Fruit fly (Drosophila melanogaster) whole organism, embryonic: ENCODE measurements around the gene Nca.

Source experiments
- ATbp ChIP-seq: fragments of 200-800 bp; sonication (Bioruptor generic); optimal IDR thresholded peaks from 2 replicates; lab custom pipeline; 2017; ENCODE audit warnings: missing biosample characterization, mild to moderate bottlenecking, missing genetic modification characterization, missing genetic modification reagents
- Aef1 ChIP-seq: fragments of 200-800 bp; sonication (Bioruptor generic); IDR thresholded peaks from 3 replicates; pipeline ENCODE4 v1.3.6; 2022; ENCODE audit warnings: missing biosample characterization, missing genetic modification characterization
- Bgb ChIP-seq: fragments of 200-800 bp; sonication (Bioruptor generic); IDR thresholded peaks from 2 replicates; pipeline ENCODE4 v1.3.6; 2022; ENCODE audit warnings: missing biosample characterization, missing genetic modification characterization; ENCODE audit not compliant: partially characterized antibody
- CG13296 ChIP-seq: fragments of 200-800 bp; sonication (Bioruptor generic); optimal IDR thresholded peaks from 3 replicates; lab custom pipeline; 2018; ENCODE audit warnings: missing biosample characterization, mild to moderate bottlenecking, missing genetic modification characterization
- CG13624 ChIP-seq: fragments of 200-800 bp; sonication (Bioruptor generic); optimal IDR thresholded peaks from 2 replicates; lab custom pipeline; 2016; ENCODE audit warnings: missing biosample characterization, missing genetic modification characterization
- CG14860 ChIP-seq: fragments of 200-800 bp; sonication (Bioruptor generic); IDR thresholded peaks from 3 replicates; pipeline ENCODE4 v1.3.6; 2022; ENCODE audit warnings: missing biosample characterization, missing genetic modification characterization; ENCODE audit not compliant: partially characterized antibody
- CG15011 ChIP-seq: fragments of 200-800 bp; sonication (Bioruptor generic); optimal IDR thresholded peaks from 3 replicates; lab custom pipeline; 2018; ENCODE audit warnings: missing biosample characterization, mild to moderate bottlenecking, missing genetic modification characterization
- CG17385 ChIP-seq: fragments of 200-800 bp; sonication (Bioruptor generic); optimal IDR thresholded peaks from 3 replicates; lab custom pipeline; 2018; ENCODE audit warnings: missing biosample characterization, mild to moderate bottlenecking, missing genetic modification characterization
- CG31224 ChIP-seq: fragments of 200-800 bp; sonication (Bioruptor generic); IDR thresholded peaks from 2 replicates; pipeline ENCODE4 v1.3.6; 2022; ENCODE audit warnings: missing biosample characterization, missing genetic modification characterization
- CG3407 ChIP-seq: fragments of 200-800 bp; sonication (Bioruptor generic); optimal IDR thresholded peaks from 2 replicates; lab custom pipeline; 2018; ENCODE audit warnings: missing biosample characterization, mild to moderate bottlenecking, missing genetic modification characterization
- CG34376 ChIP-seq: fragments of 200-800 bp; sonication (Bioruptor generic); optimal IDR thresholded peaks from 2 replicates; lab custom pipeline; 2018; ENCODE audit warnings: missing biosample characterization, mild to moderate bottlenecking, missing genetic modification characterization
- CG4617 ChIP-seq: fragments of 200-800 bp; sonication (Bioruptor generic); optimal IDR thresholded peaks from 3 replicates; lab custom pipeline; 2016; ENCODE audit warnings: missing biosample characterization, missing genetic modification characterization, borderline replicate concordance
- CG4820 ChIP-seq: fragments of 200-800 bp; sonication (Bioruptor generic); optimal IDR thresholded peaks from 3 replicates; lab custom pipeline; 2016; ENCODE audit warnings: missing biosample characterization, missing genetic modification characterization
- CG7963 ChIP-seq: fragments of 200-800 bp; sonication (Bioruptor generic); IDR thresholded peaks from 3 replicates; pipeline ENCODE4 v1.3.6; 2022; ENCODE audit warnings: missing biosample characterization, missing genetic modification characterization; ENCODE audit not compliant: partially characterized antibody
- CG8359 ChIP-seq: fragments of 200-800 bp; sonication (Bioruptor generic); optimal IDR thresholded peaks from 2 replicates; lab custom pipeline; 2017; ENCODE audit warnings: missing biosample characterization, mild to moderate bottlenecking, missing genetic modification characterization, borderline replicate concordance
- Camta ChIP-seq: fragments of 200-800 bp; sonication (Bioruptor generic); optimal IDR thresholded peaks from 2 replicates; lab custom pipeline; 2016; ENCODE audit warnings: missing biosample characterization, missing genetic modification characterization
- Dad ChIP-seq: fragments of 200-800 bp; sonication (Bioruptor generic); optimal IDR thresholded peaks from 3 replicates; lab custom pipeline; 2016; ENCODE audit warnings: missing biosample characterization, missing genetic modification characterization
- Ets97D ChIP-seq: fragments of 200-800 bp; sonication (Bioruptor generic); optimal IDR thresholded peaks from 3 replicates; lab custom pipeline; 2016; ENCODE audit warnings: missing biosample characterization, missing genetic modification characterization
- Hr51 ChIP-seq, 2 experiments: fragments of 200-800 bp; sonication (Bioruptor generic); optimal IDR thresholded peaks; 2 replicates in 1 of 2; 3 replicates in 1 of 2; lab custom pipeline; 2016 to 2018; ENCODE audit warnings: missing biosample characterization in 2 of 2, missing genetic modification characterization in 2 of 2, mild to moderate bottlenecking in 1 of 2, moderate library complexity in 1 of 2
- Oaz ChIP-seq: fragments of 200-800 bp; sonication (Bioruptor generic); IDR thresholded peaks from 2 replicates; pipeline ENCODE4 v1.3.6; 2022; ENCODE audit warnings: missing biosample characterization, missing genetic modification characterization
- Oli ChIP-seq: fragments of 200-800 bp; sonication (Bioruptor generic); optimal IDR thresholded peaks from 2 replicates; lab custom pipeline; 2018; ENCODE audit warnings: missing biosample characterization, mild to moderate bottlenecking, missing genetic modification characterization, moderate library complexity
- Rx ChIP-seq: fragments of 200-800 bp; sonication (Bioruptor generic); IDR thresholded peaks from 2 replicates; pipeline ENCODE4 v1.3.6; 2022; ENCODE audit warnings: missing biosample characterization, missing genetic modification characterization
- Ssrp ChIP-seq: fragments of 200-800 bp; sonication (Bioruptor generic); optimal IDR thresholded peaks from 2 replicates; lab custom pipeline; 2018; ENCODE audit warnings: missing biosample characterization, mild to moderate bottlenecking, missing genetic modification characterization, moderate library complexity
- Taf1 ChIP-seq: fragments of 200-800 bp; sonication (Bioruptor generic); IDR thresholded peaks from 2 replicates; pipeline ENCODE4 v1.3.6; 2022; ENCODE audit warnings: missing biosample characterization, missing genetic modification characterization
- ara ChIP-seq: fragments of 200-800 bp; sonication (Bioruptor generic); IDR thresholded peaks from 2 replicates; pipeline ENCODE4 v1.3.6; 2022; ENCODE audit warnings: missing biosample characterization, missing genetic modification characterization
- bab2 ChIP-seq: fragments of 200-800 bp; sonication (Bioruptor generic); optimal IDR thresholded peaks from 2 replicates; lab custom pipeline; 2016; ENCODE audit warnings: missing biosample characterization, missing genetic modification characterization
- ci ChIP-seq: fragments of 200-800 bp; sonication (Bioruptor generic); IDR thresholded peaks from 3 replicates; pipeline ENCODE4 v1.3.6; 2022; ENCODE audit warnings: missing biosample characterization, missing genetic modification characterization
- croc ChIP-seq: fragments of 200-800 bp; sonication (Bioruptor generic); conservative IDR thresholded peaks from 3 replicates; pipeline ENCODE4 v1.3.6; 2022; ENCODE audit warnings: missing biosample characterization, missing genetic modification characterization
- dimm ChIP-seq: fragments of 200-800 bp; sonication (Bioruptor generic); IDR thresholded peaks from 2 replicates; pipeline ENCODE4 v1.3.6; 2022; ENCODE audit warnings: missing biosample characterization, missing genetic modification characterization
- dm ChIP-seq: fragments of 200-800 bp; sonication (Bioruptor generic); optimal IDR thresholded peaks from 3 replicates; lab custom pipeline; 2016; ENCODE audit warnings: missing biosample characterization, missing genetic modification characterization
- ewg ChIP-seq: fragments of 200-800 bp; sonication (Bioruptor generic); optimal IDR thresholded peaks from 3 replicates; lab custom pipeline; 2017; ENCODE audit warnings: mild to moderate bottlenecking, missing biosample characterization, missing genetic modification reagents, missing genetic modification characterization
- eyg ChIP-seq: fragments of 200-800 bp; sonication (Bioruptor generic); optimal IDR thresholded peaks from 3 replicates; lab custom pipeline; 2016; ENCODE audit warnings: missing biosample characterization, missing genetic modification characterization
- gfzf ChIP-seq: fragments of 200-800 bp; sonication (Bioruptor generic); optimal IDR thresholded peaks from 2 replicates; lab custom pipeline; 2016; ENCODE audit warnings: missing biosample characterization, mild to moderate bottlenecking, missing genetic modification characterization, moderate library complexity
- gsb-n ChIP-seq: fragments of 200-800 bp; sonication (Bioruptor generic); optimal IDR thresholded peaks from 3 replicates; lab custom pipeline; 2018; ENCODE audit warnings: missing biosample characterization, mild to moderate bottlenecking, missing genetic modification characterization
- h ChIP-seq: fragments of >200 bp; optimal IDR thresholded peaks from 2 replicates; lab custom pipeline; 2017
- inv ChIP-seq: fragments of 200-800 bp; sonication (Bioruptor generic); IDR thresholded peaks from 2 replicates; pipeline ENCODE4 v1.3.6; 2022; ENCODE audit warnings: missing biosample characterization, missing genetic modification characterization; ENCODE audit not compliant: partially characterized antibody
- jigr1 ChIP-seq: fragments of 200-800 bp; sonication (Bioruptor generic); IDR thresholded peaks from 3 replicates; pipeline ENCODE4 v1.3.6; 2022; ENCODE audit warnings: missing biosample characterization, missing genetic modification characterization
- jumu ChIP-seq: fragments of 200-800 bp; sonication (Bioruptor generic); optimal IDR thresholded peaks from 3 replicates; lab custom pipeline; 2016; ENCODE audit warnings: missing biosample characterization, missing genetic modification characterization
- maf-S ChIP-seq: fragments of 200-800 bp; sonication (Bioruptor generic); optimal IDR thresholded peaks from 2 replicates; lab custom pipeline; 2016; ENCODE audit warnings: missing biosample characterization, missing genetic modification characterization
- mirr ChIP-seq: fragments of 200-800 bp; sonication (Bioruptor generic); optimal IDR thresholded peaks from 3 replicates; lab custom pipeline; 2018; ENCODE audit warnings: missing biosample characterization, mild to moderate bottlenecking, missing genetic modification characterization
- onecut ChIP-seq: fragments of 200-800 bp; sonication (Bioruptor generic); IDR thresholded peaks from 2 replicates; pipeline ENCODE4 v1.3.6; 2022; ENCODE audit warnings: missing biosample characterization, missing genetic modification characterization
- pita ChIP-seq: fragments of 200-800 bp; sonication (Bioruptor generic); optimal IDR thresholded peaks from 2 replicates; lab custom pipeline; 2017; ENCODE audit warnings: missing biosample characterization, mild to moderate bottlenecking, missing genetic modification characterization
- pros ChIP-seq: fragments of 200-800 bp; sonication (Bioruptor generic); optimal IDR thresholded peaks from 3 replicates; lab custom pipeline; 2019; ENCODE audit warnings: missing biosample characterization, mild to moderate bottlenecking, missing genetic modification characterization, moderate library complexity
- repo ChIP-seq: fragments of 200-800 bp; sonication (Bioruptor generic); optimal IDR thresholded peaks from 2 replicates; lab custom pipeline; 2016; ENCODE audit warnings: missing biosample characterization, missing genetic modification characterization
- row ChIP-seq: fragments of 200-800 bp; sonication (Bioruptor generic); IDR thresholded peaks from 3 replicates; pipeline ENCODE4 v1.3.6; 2022; ENCODE audit warnings: missing biosample characterization, missing genetic modification characterization
- sd ChIP-seq: fragments of 200-800 bp; sonication (Bioruptor generic); optimal IDR thresholded peaks from 3 replicates; lab custom pipeline; 2018; ENCODE audit warnings: missing biosample characterization, mild to moderate bottlenecking, missing genetic modification characterization, moderate library complexity
- tap ChIP-seq: fragments of 200-800 bp; optimal IDR thresholded peaks from 3 replicates; lab custom pipeline; 2019; ENCODE audit warnings: missing biosample characterization, mild to moderate bottlenecking, missing genetic modification characterization, moderate library complexity
- tgo ChIP-seq: fragments of 200-800 bp; sonication (Bioruptor generic); IDR thresholded peaks from 3 replicates; pipeline ENCODE4 v1.3.6; 2022; ENCODE audit warnings: missing biosample characterization, missing genetic modification characterization
- tup ChIP-seq: fragments of 200-800 bp; sonication (Bioruptor generic); optimal IDR thresholded peaks from 2 replicates; lab custom pipeline; 2016; ENCODE audit warnings: missing biosample characterization, mild to moderate bottlenecking, missing genetic modification characterization, moderate library complexity
- tx ChIP-seq: fragments of 200-800 bp; sonication (Bioruptor generic); optimal IDR thresholded peaks from 2 replicates; lab custom pipeline; 2016; ENCODE audit warnings: missing biosample characterization, missing genetic modification characterization
- vfl ChIP-seq: fragments of 200-800 bp; sonication (Bioruptor generic); optimal IDR thresholded peaks from 2 replicates; lab custom pipeline; 2016; ENCODE audit warnings: missing biosample characterization, missing genetic modification characterization
- zen ChIP-seq: fragments of 200-800 bp; sonication (Bioruptor generic); optimal IDR thresholded peaks from 3 replicates; lab custom pipeline; 2018; ENCODE audit warnings: missing biosample characterization, mild to moderate bottlenecking, missing genetic modification characterization, moderate library complexity

The Nca gene

dm6 chr3L:20004442-20004869 lies 12.8 kb downstream of the Nca start (continued):
- TF ChIP-seq gfzf (GFP tag; lab: Kevin White, UChicago) (peak; percentile 25), CG15011 (GFP tag; lab: Kevin White, UChicago) (no peak), Oli (tag; lab: Kevin White, UChicago) (no peak), maf-S (GFP tag; lab: Kevin White, UChicago) (no peak), CG3407 (GFP tag; lab: Kevin White, UChicago) (no peak), Oaz (no peak), Aef1 (no peak), h (lab: Kevin White, UChicago) (no peak), zen (tag; lab: Kevin White, UChicago) (peak; percentile 49), mirr (GFP tag; lab: Kevin White, UChicago) (peak; percentile 8), ci (GFP tag; lab: Robert Waterston, UW) (peak; percentile 56; the same call in 2 of the 3 replicates), CG7963 (GFP tag; lab: Robert Waterston, UW) (no peak), Taf1 (GFP tag; lab: Robert Waterston, UW) (no peak), pros (GFP tag; lab: Kevin White, UChicago) (no peak), Hr51 (GFP tag; optimal IDR thresholded peaks at IDR 0.05; lab: Kevin White, UChicago) (peak in 1 of 2 experiments; percentile 37), CG34376 (no peak), Dad (GFP tag; lab: Kevin White, UChicago) (no peak), repo (GFP tag; lab: Kevin White, UChicago) (no peak), CG31224 (GFP tag; lab: Robert Waterston, UW) (no peak), CG13624 (GFP tag; lab: Kevin White, UChicago) (no peak), gsb-n (peak; percentile 46), CG14860 (no peak), ewg (no peak), ATbp (peak; percentile 24), jigr1 (GFP tag; lab: Robert Waterston, UW) (no peak), Rx (GFP tag; lab: Robert Waterston, UW) (no peak), row (no peak), jumu (GFP tag; lab: Kevin White, UChicago) (no peak), CG17385 (no peak), Ets97D (GFP tag; lab: Kevin White, UChicago) (no peak), Camta (GFP tag; lab: Kevin White, UChicago) (no peak), CG4617 (no peak), bab2 (GFP tag; lab: Kevin White, UChicago) (no peak), pita (peak; percentile 61), croc (GFP tag; lab: Robert Waterston, UW) (no peak), ara (no peak), CG13296 (GFP tag; lab: Kevin White, UChicago) (no peak), tup (GFP tag; lab: Kevin White, UChicago) (no peak), sd (tag; lab: Kevin White, UChicago) (peak; percentile 88), inv (GFP tag; lab: Robert Waterston, UW) (peak; percentile 23; the same call in 1 of the 2 replicates), tx (GFP tag; lab: Kevin White, UChicago) (no peak), vfl (no peak), dm (GFP tag; lab: Kevin White, UChicago) (no peak), dimm (GFP tag; lab: Robert Waterston, UW) (no peak), tap (peak; percentile 9), CG8359 (no peak), Ssrp (tag; lab: Kevin White, UChicago) (no peak), eyg (GFP tag; lab: Kevin White, UChicago) (no peak), tgo (no peak), Bgb (peak; percentile 79; the same call in 1 of the 2 replicates), CG4820 (GFP tag; lab: Kevin White, UChicago) (no peak), onecut (GFP tag; lab: Robert Waterston, UW) (peak; percentile 93)
